Fruit fly (Drosophila melanogaster) Kc167 (cell line): ENCODE measurements around the gene Nedd8.

Source experiments
- Sin3A ChIP-seq: fragments of >200 bp; optimal IDR thresholded peaks from 2 replicates; lab custom pipeline; 2018; ENCODE audit warnings: missing external identifiers
- h ChIP-seq: fragments of >200 bp; optimal IDR thresholded peaks from 3 replicates; lab custom pipeline; 2018; ENCODE audit warnings: missing external identifiers
- insv ChIP-seq: fragments of >200 bp; optimal IDR thresholded peaks from 3 replicates; lab custom pipeline; 2018; ENCODE audit warnings: missing external identifiers

dm6 chr2L:18966844-18967243 is 15.2 kb upstream of the Nedd8 start:
- TF ChIP-seq h (lab: Kevin White, UChicago) (no peak), Sin3A (lab: Kevin White, UChicago) (no peak), insv (lab: Kevin White, UChicago) (no peak)
